Worm (Caenorhabditis elegans) whole organism, young adult: ENCODE measurements around the gene eat-2.

ENCODE experiments used
- C06A6.2 ChIP-seq: fragments of 200-800 bp; sonication (Bioruptor generic); conservative IDR thresholded peaks from 2 replicates; pipeline ENCODE4 v1.3.6; 2022; ENCODE audit warnings: missing genetic modification characterization, missing compliant biosample characterization
- D2030.7 ChIP-seq: fragments of 200-800 bp; sonication (Bioruptor generic); IDR thresholded peaks from 2 replicates; pipeline ENCODE4 v1.3.6; 2022; ENCODE audit warnings: missing genetic modification reagents, missing genetic modification characterization, missing compliant biosample characterization
- F10E7.11 ChIP-seq: sonication (generic microtip); optimal IDR thresholded peaks from 2 replicates; lab custom pipeline; 2017; ENCODE audit warnings: mild to moderate bottlenecking, missing genetic modification characterization, moderate library complexity, missing compliant biosample characterization
- F33H1.4 ChIP-seq: fragments of 200-800 bp; sonication (Bioruptor generic); IDR thresholded peaks from 2 replicates; pipeline ENCODE4 v1.3.6; 2022; ENCODE audit warnings: missing genetic modification reagents, missing genetic modification characterization, missing compliant biosample characterization
- F49E8.2 ChIP-seq: sonication (generic microtip); optimal IDR thresholded peaks from 3 replicates; lab custom pipeline; 2017; ENCODE audit warnings: missing genetic modification characterization, mild to moderate bottlenecking, missing compliant biosample characterization, antibody characterized with exemption, moderate library complexity; ENCODE audit not compliant: insufficient read depth
- F52B5.7 ChIP-seq: sonication (generic microtip); optimal IDR thresholded peaks from 2 replicates; lab custom pipeline; 2016; ENCODE audit warnings: mild to moderate bottlenecking, missing genetic modification characterization, missing compliant biosample characterization
- F57A8.1 ChIP-seq: fragments of 200-800 bp; sonication (Bioruptor generic); optimal IDR thresholded peaks from 2 replicates; lab custom pipeline; 2018; ENCODE audit warnings: mild to moderate bottlenecking, missing genetic modification characterization, moderate library complexity, missing compliant biosample characterization
- Y53F4B.3 ChIP-seq: fragments of 200-800 bp; sonication (Bioruptor generic); IDR thresholded peaks from 2 replicates; pipeline ENCODE4 v1.3.6; 2022; ENCODE audit warnings: missing genetic modification reagents, missing genetic modification characterization, missing compliant biosample characterization
- Y53G8AR.9 ChIP-seq: fragments of 200-800 bp; sonication (Bioruptor generic); conservative IDR thresholded peaks from 2 replicates; pipeline ENCODE4 v1.3.6; 2022; ENCODE audit warnings: missing genetic modification reagents, missing genetic modification characterization, missing compliant biosample characterization
- Y79H2A.3 ChIP-seq: fragments of 200-800 bp; sonication (Bioruptor generic); conservative IDR thresholded peaks from 2 replicates; pipeline ENCODE4 v1.3.6; 2022; ENCODE audit warnings: missing genetic modification reagents, missing genetic modification characterization, missing compliant biosample characterization
- aptf-2 ChIP-seq: fragments of 200-800 bp; sonication (Bioruptor generic); conservative IDR thresholded peaks from 2 replicates; pipeline ENCODE4 v1.3.6; 2022; ENCODE audit warnings: missing genetic modification reagents, missing genetic modification characterization, missing compliant biosample characterization
- athp-1 ChIP-seq: sonication (generic microtip); optimal IDR thresholded peaks from 2 replicates; lab custom pipeline; 2017; ENCODE audit warnings: mild to moderate bottlenecking, missing genetic modification characterization, missing compliant biosample characterization
- attf-5 ChIP-seq: fragments of 200-800 bp; sonication (Bioruptor generic); optimal IDR thresholded peaks from 2 replicates; lab custom pipeline; 2018; ENCODE audit warnings: mild to moderate bottlenecking, missing genetic modification characterization, missing compliant biosample characterization
- cebp-2 ChIP-seq: fragments of 200-800 bp; sonication (Bioruptor generic); IDR thresholded peaks from 2 replicates; pipeline ENCODE4 v1.3.6; 2022; ENCODE audit warnings: missing genetic modification characterization, missing compliant biosample characterization
- ceh-58 ChIP-seq: fragments of 200-800 bp; sonication (Bioruptor generic); IDR thresholded peaks from 2 replicates; pipeline ENCODE4 v1.3.6; 2022; ENCODE audit warnings: missing genetic modification characterization, missing compliant biosample characterization
- chd-7 ChIP-seq: sonication (generic microtip); optimal IDR thresholded peaks from 2 replicates; lab custom pipeline; 2016; ENCODE audit warnings: mild to moderate bottlenecking, missing genetic modification characterization, moderate library complexity, missing compliant biosample characterization
- dpff-1 ChIP-seq: sonication (generic microtip); optimal IDR thresholded peaks from 2 replicates; lab custom pipeline; 2017; ENCODE audit warnings: mild to moderate bottlenecking, missing genetic modification characterization, missing compliant biosample characterization
- ekl-4 ChIP-seq: fragments of 200-800 bp; sonication (Bioruptor generic); IDR thresholded peaks from 2 replicates; pipeline ENCODE4 v1.3.6; 2022; ENCODE audit warnings: missing genetic modification reagents, missing genetic modification characterization, missing compliant biosample characterization
- fkh-3 ChIP-seq: sonication (generic microtip); optimal IDR thresholded peaks from 2 replicates; lab custom pipeline; 2016; ENCODE audit warnings: mild to moderate bottlenecking, missing genetic modification characterization, missing compliant biosample characterization
- gei-17 ChIP-seq: fragments of 200-800 bp; sonication (Bioruptor generic); optimal IDR thresholded peaks from 2 replicates; lab custom pipeline; 2018; ENCODE audit warnings: mild to moderate bottlenecking, missing genetic modification characterization, missing compliant biosample characterization
- him-1 ChIP-seq: sonication (generic microtip); optimal IDR thresholded peaks from 2 replicates; lab custom pipeline; 2016; ENCODE audit warnings: missing genotype, missing genetic modification reagents, missing genetic modification characterization, missing compliant biosample characterization
- hlh-12 ChIP-seq: sonication (generic microtip); optimal IDR thresholded peaks from 2 replicates; lab custom pipeline; 2016; ENCODE audit warnings: missing genetic modification characterization, missing compliant biosample characterization
- hmg-1.2 ChIP-seq: fragments of 200-800 bp; sonication (Bioruptor generic); IDR thresholded peaks from 2 replicates; pipeline ENCODE4 v1.3.6; 2022; ENCODE audit warnings: missing genetic modification reagents, missing genetic modification characterization, missing compliant biosample characterization
- hrde-1 ChIP-seq: sonication (generic microtip); optimal IDR thresholded peaks from 2 replicates; lab custom pipeline; 2016; ENCODE audit warnings: missing genetic modification characterization, mild to moderate bottlenecking, missing compliant biosample characterization, moderate library complexity, missing genotype, missing genetic modification reagents, borderline replicate concordance
- let-526 ChIP-seq: fragments of 200-800 bp; sonication (Bioruptor generic); IDR thresholded peaks from 2 replicates; pipeline ENCODE4 v1.3.6; 2022; ENCODE audit warnings: missing genetic modification reagents, missing genetic modification characterization, missing compliant biosample characterization
- let-607 ChIP-seq, 2 experiments: fragments of 200-800 bp in 1 of 2; sonication (Bioruptor generic) in 1 of 2; sonication (generic microtip) in 1 of 2; optimal IDR thresholded peaks; 2 replicates each; lab custom pipeline; 2016 to 2018; ENCODE audit warnings: mild to moderate bottlenecking in 2 of 2, missing compliant biosample characterization in 2 of 2, missing genetic modification characterization in 2 of 2, moderate library complexity in 2 of 2, missing genotype in 1 of 2
- lin-54 ChIP-seq: fragments of 200-800 bp; sonication (Bioruptor generic); optimal IDR thresholded peaks from 2 replicates; lab custom pipeline; 2018; ENCODE audit warnings: mild to moderate bottlenecking, missing genetic modification characterization, missing compliant biosample characterization
- lsl-1 ChIP-seq: fragments of 200-800 bp; sonication (Bioruptor generic); optimal IDR thresholded peaks from 2 replicates; lab custom pipeline; 2018; ENCODE audit warnings: mild to moderate bottlenecking, missing genetic modification characterization, moderate library complexity, missing compliant biosample characterization
- madf-6 ChIP-seq: fragments of 200-800 bp; sonication (Bioruptor generic); IDR thresholded peaks from 2 replicates; pipeline ENCODE4 v1.3.6; 2022; ENCODE audit warnings: missing genetic modification reagents, missing genetic modification characterization, missing compliant biosample characterization
- madf-8 ChIP-seq: fragments of 200-800 bp; sonication (Bioruptor generic); conservative IDR thresholded peaks from 2 replicates; pipeline ENCODE4 v1.3.6; 2022; ENCODE audit warnings: missing genetic modification reagents, missing genetic modification characterization, missing compliant biosample characterization
- mcd-1 ChIP-seq: fragments of 200-800 bp; sonication (Bioruptor generic); IDR thresholded peaks from 2 replicates; pipeline ENCODE4 v1.3.6; 2022; ENCODE audit warnings: missing genetic modification reagents, missing genetic modification characterization, missing compliant biosample characterization
- nfya-2 ChIP-seq: fragments of 200-800 bp; sonication (Bioruptor generic); IDR thresholded peaks from 2 replicates; pipeline ENCODE4 v1.3.6; 2022; ENCODE audit warnings: missing genetic modification reagents, missing genetic modification characterization, missing compliant biosample characterization
- nfyb-1 ChIP-seq: fragments of 200-800 bp; sonication (Bioruptor generic); IDR thresholded peaks from 2 replicates; pipeline ENCODE4 v1.3.6; 2022; ENCODE audit warnings: missing genetic modification reagents, missing genetic modification characterization, missing compliant biosample characterization
- nhr-179 ChIP-seq: sonication (generic microtip); optimal IDR thresholded peaks from 2 replicates; lab custom pipeline; 2016; ENCODE audit warnings: mild to moderate bottlenecking, missing genetic modification characterization, missing compliant biosample characterization
- nhr-90 ChIP-seq: sonication (generic microtip); optimal IDR thresholded peaks from 2 replicates; lab custom pipeline; 2016; ENCODE audit warnings: missing genotype, mild to moderate bottlenecking, missing genetic modification characterization, missing compliant biosample characterization
- repo-1 ChIP-seq: sonication (generic microtip); optimal IDR thresholded peaks from 2 replicates; lab custom pipeline; 2017; ENCODE audit warnings: mild to moderate bottlenecking, missing genetic modification characterization, missing compliant biosample characterization
- somi-1 ChIP-seq: fragments of 200-800 bp; sonication (Bioruptor generic); optimal IDR thresholded peaks from 2 replicates; lab custom pipeline; 2018; ENCODE audit warnings: mild to moderate bottlenecking, missing genetic modification characterization, missing compliant biosample characterization
- sptf-2 ChIP-seq: fragments of 200-800 bp; sonication (Bioruptor generic); optimal IDR thresholded peaks from 2 replicates; lab custom pipeline; 2018; ENCODE audit warnings: mild to moderate bottlenecking, missing genetic modification characterization, missing compliant biosample characterization
- tbp1 ChIP-seq: fragments of 200-800 bp; sonication (Bioruptor generic); optimal IDR thresholded peaks from 2 replicates; lab custom pipeline; 2018; ENCODE audit warnings: mild to moderate bottlenecking, missing genetic modification characterization, missing compliant biosample characterization
- tlf-1 ChIP-seq: fragments of 200-800 bp; sonication (Bioruptor generic); optimal IDR thresholded peaks from 2 replicates; lab custom pipeline; 2018; ENCODE audit warnings: mild to moderate bottlenecking, missing genetic modification characterization, missing compliant biosample characterization
- xnd-1 ChIP-seq: sonication (generic microtip); optimal IDR thresholded peaks from 2 replicates; lab custom pipeline; 2016; ENCODE audit warnings: missing genotype, missing genetic modification reagents, missing genetic modification characterization, missing compliant biosample characterization
- zfh-2 ChIP-seq: fragments of 200-800 bp; sonication (Bioruptor generic); conservative IDR thresholded peaks from 2 replicates; pipeline ENCODE4 v1.3.6; 2022; ENCODE audit warnings: missing genetic modification reagents, missing genetic modification characterization, missing compliant biosample characterization
- zim-3 ChIP-seq: sonication (generic microtip); optimal IDR thresholded peaks from 2 replicates; lab custom pipeline; 2017; ENCODE audit warnings: mild to moderate bottlenecking, missing genetic modification characterization, moderate library complexity, missing compliant biosample characterization
- ztf-22 ChIP-seq: fragments of 200-800 bp; sonication (Bioruptor generic); optimal IDR thresholded peaks from 2 replicates; lab custom pipeline; 2018; ENCODE audit warnings: mild to moderate bottlenecking, missing genetic modification characterization, moderate library complexity, missing compliant biosample characterization
- ztf-25 ChIP-seq: fragments of 200-800 bp; sonication (Bioruptor generic); IDR thresholded peaks from 2 replicates; pipeline ENCODE4 v1.3.6; 2022; ENCODE audit warnings: missing genetic modification reagents, missing genetic modification characterization, missing compliant biosample characterization
- ztf-28 ChIP-seq: fragments of 200-800 bp; sonication (Bioruptor generic); IDR thresholded peaks from 2 replicates; pipeline ENCODE4 v1.3.6; 2022; ENCODE audit warnings: missing genetic modification reagents, missing genetic modification characterization, missing compliant biosample characterization
- ztf-3 ChIP-seq: fragments of 200-800 bp; sonication (Bioruptor generic); optimal IDR thresholded peaks from 2 replicates; lab custom pipeline; 2018; ENCODE audit warnings: mild to moderate bottlenecking, missing genetic modification characterization, missing compliant biosample characterization

The eat-2 gene

ce11 chrII:14155259-14156023, 16.0 kb downstream of the eat-2 start, which contains the start of the genes rpl-43 and xrn-2:
TSS of gene rpl-43 (plus strand) at chrII:14155294.
TSS of gene xrn-2 (plus strand) at chrII:14155768.
- TF ChIP-seq zfh-2 (GFP tag; lab: Robert Waterston, UW), result peak; percentile 86
- peak; percentile 87 for TF ChIP-seq madf-6
- no peak for TF ChIP-seq ztf-22 (GFP tag; lab: Kevin White, UChicago)
- TF ChIP-seq mcd-1 (GFP tag; lab: Robert Waterston, UW), result peak; percentile 75
- peak; percentile 79 for TF ChIP-seq nfyb-1 (GFP tag; lab: Robert Waterston, UW)
- TF ChIP-seq let-607 (tag; optimal IDR thresholded peaks at IDR 0.05; lab: Kevin White, UChicago), result no peak
- peak; percentile 39 for TF ChIP-seq hmg-1.2 (GFP tag; lab: Robert Waterston, UW)
- no peak for TF ChIP-seq somi-1 (GFP tag; lab: Kevin White, UChicago)
- no peak for TF ChIP-seq F57A8.1 (GFP tag; lab: Kevin White, UChicago)
- peak; percentile 65 for TF ChIP-seq dpff-1 (tag; lab: Kevin White, UChicago)
- TF ChIP-seq tlf-1 (GFP tag; lab: Kevin White, UChicago), result peak; percentile 72
- TF ChIP-seq F33H1.4 (GFP tag; lab: Robert Waterston, UW), result peak; percentile 38
- TF ChIP-seq let-526 (GFP tag; lab: Robert Waterston, UW), result no peak
- TF ChIP-seq Y53G8AR.9, result peak; percentile 83
- no peak for TF ChIP-seq aptf-2 (GFP tag; lab: Robert Waterston, UW)
- TF ChIP-seq Y53F4B.3 (GFP tag; lab: Robert Waterston, UW), result no peak
- peak; percentile 77 for TF ChIP-seq lin-54 (GFP tag; lab: Kevin White, UChicago)
- peak; percentile 83; the same call in 1 of the 2 replicates for TF ChIP-seq Y79H2A.3 (GFP tag; lab: Robert Waterston, UW)
- TF ChIP-seq C06A6.2 (GFP tag; lab: Robert Waterston, UW), result no peak
- TF ChIP-seq F52B5.7 (tag; lab: Kevin White, UChicago), result peak; percentile 69
- TF ChIP-seq nhr-90 (tag; lab: Kevin White, UChicago), result no peak
- peak; percentile 58 for TF ChIP-seq lsl-1 (GFP tag; lab: Kevin White, UChicago)
- 0 out of 2 replicates have a peak, but pooled peaks have one; percentile 12 for TF ChIP-seq ceh-58 (GFP tag; lab: Robert Waterston, UW)
- TF ChIP-seq ztf-25, result 0 out of 2 replicates have a peak, but pooled peaks have one; percentile 45
- no peak for TF ChIP-seq nhr-179
- peak; percentile 58 for TF ChIP-seq tbp1
- TF ChIP-seq hlh-12 (tag; lab: Kevin White, UChicago), result no peak
- TF ChIP-seq him-1 (tag; lab: Kevin White, UChicago), result peak; percentile 37
- TF ChIP-seq sptf-2, result no peak
- TF ChIP-seq hrde-1 (tag; lab: Kevin White, UChicago), result peak; percentile 94
- peak; percentile 87 for TF ChIP-seq F49E8.2 (tag; lab: Kevin White, UChicago)
- TF ChIP-seq xnd-1 (tag; lab: Kevin White, UChicago), result peak; percentile 58
- TF ChIP-seq ztf-3 (GFP tag; lab: Kevin White, UChicago), result no peak
- peak; percentile 64; the same call in 1 of the 2 replicates for TF ChIP-seq D2030.7
- TF ChIP-seq zim-3 (tag; lab: Kevin White, UChicago), result no peak
- peak; percentile 30 for TF ChIP-seq madf-8 (GFP tag; lab: Robert Waterston, UW)
- peak; percentile 89 for TF ChIP-seq ekl-4 (GFP tag; lab: Robert Waterston, UW)
- TF ChIP-seq ztf-28, result no peak
- peak; percentile 30 for TF ChIP-seq attf-5
- TF ChIP-seq F10E7.11, result peak; percentile 69
- TF ChIP-seq nfya-2 (GFP tag; lab: Robert Waterston, UW), result peak; percentile 86; the same call in 1 of the 2 replicates
- TF ChIP-seq gei-17 (GFP tag; lab: Kevin White, UChicago), result peak; percentile 13
- TF ChIP-seq chd-7 (tag; lab: Kevin White, UChicago), result peak; percentile 82
- TF ChIP-seq cebp-2 (GFP tag; lab: Robert Waterston, UW), result peak; percentile 89
- peak; percentile 69 for TF ChIP-seq athp-1 (tag; lab: Kevin White, UChicago)
- TF ChIP-seq fkh-3, result peak; percentile 79
- peak; percentile 56 for TF ChIP-seq repo-1 (tag; lab: Kevin White, UChicago)
